Fruit fly (Drosophila melanogaster): Measurements from ENCODE around the gene nudE.

- TF ChIP-seq CG14711 (tag; optimal IDR thresholded peaks at IDR 0.05) (no peak), CG33017 (tag; optimal IDR thresholded peaks at IDR 0.05) (no peak), Hr96 (GFP tag; optimal IDR thresholded peaks at IDR 0.05) (no peak), bab1 (GFP tag; optimal IDR thresholded peaks at IDR 0.05) (no peak), CG7101 (tag; optimal IDR thresholded peaks at IDR 0.05) (no peak), cic (GFP tag; optimal IDR thresholded peaks at IDR 0.05) (no peak), ovo (GFP tag; optimal IDR thresholded peaks at IDR 0.05) (no peak), CG12768 (GFP tag; optimal IDR thresholded peaks at IDR 0.05) (no peak), CG7045 (GFP tag; optimal IDR thresholded peaks at IDR 0.05) (no peak), CG1620 (GFP tag; optimal IDR thresholded peaks at IDR 0.05) (no peak), cnc (optimal IDR thresholded peaks at IDR 0.05) (no peak)
These were observed 47.9 kb upstream of the nudE start for dm6 chr3L:9851000-9851671.

All from whole organism, adult.